Worm (Caenorhabditis elegans): Measurements from ENCODE around the gene T04A6.1.

DNA sequence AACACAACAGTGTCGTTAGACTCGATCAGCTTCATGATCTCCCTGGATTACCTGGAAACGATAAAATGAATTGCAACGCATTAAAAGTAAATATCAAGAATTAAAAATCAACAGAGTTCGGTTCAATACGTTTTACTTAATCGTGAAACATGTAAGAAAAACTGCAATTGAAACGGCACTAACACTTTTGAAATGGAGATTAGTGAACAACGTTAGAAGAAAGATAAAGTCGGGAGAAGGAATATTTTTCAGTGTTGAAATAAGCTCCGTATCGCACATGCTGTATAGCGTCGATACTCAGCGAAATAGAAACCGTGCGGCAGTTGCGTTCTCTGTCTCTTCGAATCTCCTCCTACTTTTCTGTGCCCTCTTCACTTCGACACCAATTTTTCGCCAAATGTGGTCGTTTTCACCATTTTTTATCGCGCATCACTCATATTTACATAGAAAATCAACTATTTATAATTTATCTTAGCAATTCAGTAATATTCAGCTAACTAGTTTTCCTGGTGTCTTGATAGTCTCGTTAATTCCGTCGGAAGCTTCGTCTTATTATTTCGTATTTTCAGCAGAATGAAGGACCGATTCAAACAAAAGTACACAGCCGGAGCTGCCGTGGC lies 43.4 kb upstream of the T04A6.1 start, which contains the start of the genes rpl-9 and lpd-7:
- TF ChIP-seq F49E8.2 (tag; optimal IDR thresholded peaks at IDR 0.05; ENCODE audit: borderline replicate concordance) (no peak), zag-1 (tag; optimal IDR thresholded peaks at IDR 0.05) (no peak), nhr-10 (tag; optimal IDR thresholded peaks at IDR 0.05) (no peak), dpl-1 (GFP tag; optimal IDR thresholded peaks at IDR 0.05) (peak; percentile 74), mep-1 (tag; optimal IDR thresholded peaks at IDR 0.05) (peak; percentile 91), ztf-11 (tag; optimal IDR thresholded peaks at IDR 0.05) (no peak), mdl-1 (tag; optimal IDR thresholded peaks at IDR 0.05) (peak in 1 of 2 experiments; percentile 83), ceh-82 (tag; optimal IDR thresholded peaks at IDR 0.05) (no peak), nhr-11 (tag; optimal IDR thresholded peaks at IDR 0.05) (peak; percentile 89), attf-4 (tag; optimal IDR thresholded peaks at IDR 0.05) (no peak), nhr-237 (tag; optimal IDR thresholded peaks at IDR 0.05) (no peak)

Data from whole organism, L4 larva.